Fruit fly (Drosophila melanogaster): Measurements from ENCODE around the gene Cph.

Gene Cph

dm6 chrX:7277038-7277437 is 139.5 kb downstream of the Cph start (continued):
- TF ChIP-seq CG9609 (GFP tag; optimal IDR thresholded peaks at IDR 0.05), result peak; percentile 35
- no peak for TF ChIP-seq CG10565 (GFP tag; optimal IDR thresholded peaks at IDR 0.05)
- TF ChIP-seq abd-A (tag; optimal IDR thresholded peaks at IDR 0.05), result no peak
- TF ChIP-seq tap (tag; optimal IDR thresholded peaks at IDR 0.05), result peak; percentile 28
- TF ChIP-seq tx (GFP tag; optimal IDR thresholded peaks at IDR 0.05), result no peak
- peak; percentile 21 for TF ChIP-seq CG13296 (GFP tag; optimal IDR thresholded peaks at IDR 0.05)
- peak; percentile 48 for TF ChIP-seq odd (GFP tag; optimal IDR thresholded peaks at IDR 0.05)
- peak; percentile 13 to 48 for TF ChIP-seq dpn (GFP tag; optimal IDR thresholded peaks at IDR 0.05)
- peak; percentile 42 for TF ChIP-seq Asciz (GFP tag; optimal IDR thresholded peaks at IDR 0.05)
- TF ChIP-seq Stat92E (GFP tag; optimal IDR thresholded peaks at IDR 0.05), result no peak
- TF ChIP-seq CG7745 (tag; optimal IDR thresholded peaks at IDR 0.05), result peak; percentile 4
- TF ChIP-seq h (optimal IDR thresholded peaks at IDR 0.05), result no peak
- no peak for TF ChIP-seq CG43689 (GFP tag; IDR thresholded peaks at IDR 0.05)
- no peak for TF ChIP-seq CG17912 (GFP tag; optimal IDR thresholded peaks at IDR 0.05)
- no peak for TF ChIP-seq TFAM (GFP tag; optimal IDR thresholded peaks at IDR 0.05)
- TF ChIP-seq zen2 (GFP tag; IDR thresholded peaks at IDR 0.05; ENCODE audit: partially characterized antibody), result no peak
- no peak for TF ChIP-seq Ravus (GFP tag; IDR thresholded peaks at IDR 0.05)
- TF ChIP-seq jing (GFP tag; optimal IDR thresholded peaks at IDR 0.05), result no peak
- no peak for TF ChIP-seq aop (GFP tag; IDR thresholded peaks at IDR 0.05)
- TF ChIP-seq Oaz (GFP tag; IDR thresholded peaks at IDR 0.05), result no peak
- TF ChIP-seq CG3847 (GFP tag; IDR thresholded peaks at IDR 0.05), result no peak
- no peak for TF ChIP-seq nerfin-2 (GFP tag; IDR thresholded peaks at IDR 0.05; ENCODE audit: partially characterized antibody)
- TF ChIP-seq CG6765 (GFP tag; optimal IDR thresholded peaks at IDR 0.05), result no peak
- no peak for TF ChIP-seq Rx (GFP tag; IDR thresholded peaks at IDR 0.05)
- no peak for TF ChIP-seq schlank (tag; optimal IDR thresholded peaks at IDR 0.05)
- TF ChIP-seq so (GFP tag; IDR thresholded peaks at IDR 0.05), result no peak
- TF ChIP-seq CG1024 (GFP tag; IDR thresholded peaks at IDR 0.05), result no peak
- peak; percentile 80 for TF ChIP-seq CG10267 (tag; optimal IDR thresholded peaks at IDR 0.05)
- TF ChIP-seq CG4404 (GFP tag; IDR thresholded peaks at IDR 0.05), result peak; percentile 82
- TF ChIP-seq ATbp (GFP tag; optimal IDR thresholded peaks at IDR 0.05), result peak; percentile 44
- no peak for TF ChIP-seq CG9797 (GFP tag; optimal IDR thresholded peaks at IDR 0.05)
- TF ChIP-seq HLHmδ (GFP tag; optimal IDR thresholded peaks at IDR 0.05), result no peak
- peak; percentile 40 for TF ChIP-seq slp2 (GFP tag; optimal IDR thresholded peaks at IDR 0.05)
- peak; percentile 50 for TF ChIP-seq Fer3 (tag; optimal IDR thresholded peaks at IDR 0.05)
- no peak for TF ChIP-seq al (GFP tag; IDR thresholded peaks at IDR 0.05)
- no peak for TF ChIP-seq Hey (tag; optimal IDR thresholded peaks at IDR 0.05)
- TF ChIP-seq Neu2 (GFP tag; optimal IDR thresholded peaks at IDR 0.05; ENCODE audit: borderline replicate concordance), result no peak
- TF ChIP-seq CG9437 (GFP tag; optimal IDR thresholded peaks at IDR 0.05), result peak; percentile 26
- peak; percentile 74 for TF ChIP-seq CG31441 (GFP tag; IDR thresholded peaks at IDR 0.05)
- peak; percentile 49 for TF ChIP-seq CG12299 (tag; optimal IDR thresholded peaks at IDR 0.05)
- peak; percentile 66 to 76 for TF ChIP-seq chif (GFP tag; optimal IDR thresholded peaks at IDR 0.05)
- TF ChIP-seq Spps (tag; optimal IDR thresholded peaks at IDR 0.05), result peak; percentile 62
- peak; percentile 24 for TF ChIP-seq CG11398 (GFP tag; optimal IDR thresholded peaks at IDR 0.05)
- no peak for TF ChIP-seq prd (optimal IDR thresholded peaks at IDR 0.05)
- peak; percentile 85 for TF ChIP-seq prd (GFP tag; IDR thresholded peaks at IDR 0.05)
- TF ChIP-seq zfh1 (GFP tag; IDR thresholded peaks at IDR 0.05), result peak; percentile 82
- peak; percentile 37 for TF ChIP-seq twi (tag; optimal IDR thresholded peaks at IDR 0.05)
- no peak for TF ChIP-seq nom (GFP tag; optimal IDR thresholded peaks at IDR 0.05)
- TF ChIP-seq CG2889 (GFP tag; IDR thresholded peaks at IDR 0.05), result no peak
- TF ChIP-seq CG3065 (GFP tag; optimal IDR thresholded peaks at IDR 0.05), result no peak
- peak; percentile 35 for TF ChIP-seq CG4707 (GFP tag; optimal IDR thresholded peaks at IDR 0.05)
- peak; percentile 45 for TF ChIP-seq CG17385 (GFP tag; optimal IDR thresholded peaks at IDR 0.05)
